Fruit fly (Drosophila melanogaster): ENCODE data around the gene CG33509.

DNA sequence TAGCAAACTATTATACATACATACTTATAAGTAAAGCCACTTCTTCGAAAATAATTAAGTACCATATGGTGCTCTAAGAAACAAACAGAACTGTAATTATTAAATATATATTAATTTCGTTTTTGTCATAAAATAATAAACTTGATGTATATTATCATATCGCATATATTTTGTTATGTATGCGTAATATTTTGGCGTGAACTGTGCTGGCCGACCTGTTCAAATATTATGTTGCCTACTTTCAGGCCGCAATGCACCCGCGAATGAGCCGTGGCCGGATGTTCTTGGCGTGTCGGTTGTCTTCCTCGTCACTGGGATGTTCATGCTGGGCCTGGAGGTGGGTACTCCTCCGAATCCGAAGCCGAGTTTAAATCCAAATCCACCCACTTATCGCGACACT is 8.5 kb downstream of the CG33509 start:
- TF ChIP-seq CG7101 (tag; optimal IDR thresholded peaks at IDR 0.05), result no peak
- no peak for TF ChIP-seq CG33017 (tag; optimal IDR thresholded peaks at IDR 0.05)
- no peak for TF ChIP-seq Crg-1 (GFP tag; optimal IDR thresholded peaks at IDR 0.05)
- TF ChIP-seq Mnt (GFP tag; optimal IDR thresholded peaks at IDR 0.05), result no peak
- no peak for TF ChIP-seq CG5204 (GFP tag; optimal IDR thresholded peaks at IDR 0.05)
- TF ChIP-seq ovo (GFP tag; optimal IDR thresholded peaks at IDR 0.05), result no peak
- TF ChIP-seq CG7045 (GFP tag; optimal IDR thresholded peaks at IDR 0.05), result no peak
- TF ChIP-seq kay (GFP tag; ENCODE audit: borderline replicate concordance), result no peak
- no peak for TF ChIP-seq pad (GFP tag; optimal IDR thresholded peaks at IDR 0.05)
- TF ChIP-seq CG12768 (GFP tag; optimal IDR thresholded peaks at IDR 0.05), result no peak
- no peak for TF ChIP-seq CG11617 (GFP tag; optimal IDR thresholded peaks at IDR 0.05)
- no peak for TF ChIP-seq cnc (optimal IDR thresholded peaks at IDR 0.05)
- TF ChIP-seq bab1 (GFP tag; optimal IDR thresholded peaks at IDR 0.05), result no peak

All from whole organism, adult.